Worm (Caenorhabditis elegans) whole organism, L4 larva: ENCODE measurements around the gene nspd-4.

ENCODE experiments used
- F37D6.2 ChIP-seq: sonication (generic microtip); optimal IDR thresholded peaks from 2 replicates; lab custom pipeline; 2016; ENCODE audit warnings: mild to moderate bottlenecking, missing genetic modification characterization, missing compliant biosample characterization
- F49E8.2 ChIP-seq: sonication (generic microtip); optimal IDR thresholded peaks from 2 replicates; lab custom pipeline; 2016; ENCODE audit warnings: missing compliant biosample characterization, mild to moderate bottlenecking, missing genetic modification characterization, borderline replicate concordance
- R02D3.7 ChIP-seq: fragments of 150-350 bp; sonication (generic microtip); optimal IDR thresholded peaks from 3 replicates; lab custom pipeline; 2014; ENCODE audit warnings: missing biosample characterization, missing genetic modification characterization
- Y48G9A.11 ChIP-seq: fragments of 200-800 bp; sonication (Bioruptor generic); IDR thresholded peaks from 2 replicates; pipeline ENCODE4 v1.3.6; 2022; ENCODE audit warnings: missing genetic modification reagents, missing genetic modification characterization, missing compliant biosample characterization
- Y5F2A.4 ChIP-seq: fragments of 200-800 bp; sonication (Bioruptor generic); optimal IDR thresholded peaks from 2 replicates; lab custom pipeline; 2018; ENCODE audit warnings: mild to moderate bottlenecking, missing genetic modification characterization, missing compliant biosample characterization
- ama-1 ChIP-seq: fragments of 150-350 bp; optimal IDR thresholded peaks from 2 replicates; lab custom pipeline; 2014; ENCODE audit warnings: inconsistent platforms, mixed read lengths
- ceh-32 ChIP-seq: sonication (generic microtip); optimal IDR thresholded peaks from 2 replicates; lab custom pipeline; 2016; ENCODE audit warnings: mild to moderate bottlenecking, missing genetic modification characterization, missing compliant biosample characterization; ENCODE audit not compliant: poor library complexity
- cey-2 ChIP-seq: sonication (generic microtip); optimal IDR thresholded peaks from 3 replicates; lab custom pipeline; 2017; ENCODE audit warnings: missing genetic modification characterization, mild to moderate bottlenecking, missing compliant biosample characterization, antibody characterized with exemption, borderline replicate concordance; ENCODE audit not compliant: insufficient read depth
- daf-16 ChIP-seq, 3 experiments: sonication (generic microtip); optimal IDR thresholded peaks; 2 replicates each; lab custom pipeline; 2016 to 2017; ENCODE audit warnings: missing genetic modification characterization in 3 of 3, missing genetic modification reagents in 3 of 3, mild to moderate bottlenecking in 2 of 3, missing compliant biosample characterization in 2 of 3, missing biosample characterization in 1 of 3, moderate library complexity in 1 of 3
- duxl-1 ChIP-seq: sonication (generic microtip); optimal IDR thresholded peaks from 2 replicates; lab custom pipeline; 2016; ENCODE audit warnings: mild to moderate bottlenecking, missing genetic modification characterization, moderate library complexity, missing compliant biosample characterization; ENCODE audit not compliant: poor library complexity
- dve-1 ChIP-seq: sonication (generic microtip); optimal IDR thresholded peaks from 2 replicates; lab custom pipeline; 2017; ENCODE audit warnings: antibody characterized with exemption, mild to moderate bottlenecking, missing genetic modification characterization, missing compliant biosample characterization; ENCODE audit not compliant: insufficient read depth
- egl-27 ChIP-seq: sonication (generic microtip); optimal IDR thresholded peaks from 3 replicates; lab custom pipeline; 2017; ENCODE audit warnings: missing biosample characterization, missing genetic modification reagents, missing genetic modification characterization
- fkh-10 ChIP-seq: fragments of 150-350 bp; optimal IDR thresholded peaks from 2 replicates; lab custom pipeline; 2014; ENCODE audit warnings: missing biosample characterization, missing genetic modification reagents, missing genetic modification characterization
- fos-1 ChIP-seq: fragments of 150-350 bp; optimal IDR thresholded peaks from 2 replicates; lab custom pipeline; 2014; ENCODE audit warnings: missing biosample characterization, missing genetic modification characterization
- hif-1 ChIP-seq, 2 experiments: sonication (generic microtip); optimal IDR thresholded peaks; 2 replicates each; lab custom pipeline; 2016 to 2017; ENCODE audit warnings: missing compliant biosample characterization in 2 of 2, missing genetic modification characterization in 2 of 2, missing genetic modification reagents in 2 of 2, missing genotype in 2 of 2, mild to moderate bottlenecking in 1 of 2
- hlh-11 ChIP-seq: fragments of 200-800 bp; sonication (Bioruptor generic); optimal IDR thresholded peaks from 2 replicates; lab custom pipeline; 2018; ENCODE audit warnings: mild to moderate bottlenecking, missing genetic modification characterization, missing compliant biosample characterization
- hlh-30 ChIP-seq: sonication (generic microtip); optimal IDR thresholded peaks from 2 replicates; lab custom pipeline; 2017; ENCODE audit warnings: antibody characterized with exemption, mild to moderate bottlenecking, missing genetic modification characterization, missing compliant biosample characterization; ENCODE audit not compliant: insufficient read depth
- jun-1 ChIP-seq: fragments of 150-350 bp; optimal IDR thresholded peaks from 2 replicates; lab custom pipeline; 2014; ENCODE audit warnings: missing biosample characterization, missing genetic modification reagents, missing genetic modification characterization
- lin-1 ChIP-seq: fragments of 200-800 bp; sonication (Bioruptor generic); IDR thresholded peaks from 2 replicates; pipeline ENCODE4 v1.3.6; 2022; ENCODE audit warnings: missing genetic modification reagents, missing genetic modification characterization, missing compliant biosample characterization
- lin-15B ChIP-seq: fragments of 150-350 bp; sonication (generic microtip); optimal IDR thresholded peaks from 3 replicates; lab custom pipeline; 2014; ENCODE audit warnings: missing biosample characterization, missing genetic modification characterization
- lin-38 ChIP-seq: fragments of 200-800 bp; sonication (Bioruptor generic); IDR thresholded peaks from 2 replicates; pipeline ENCODE4 v1.3.6; 2022; ENCODE audit warnings: missing genetic modification reagents, missing genetic modification characterization, missing compliant biosample characterization
- lir-3 ChIP-seq: sonication (generic microtip); optimal IDR thresholded peaks from 2 replicates; lab custom pipeline; 2016; ENCODE audit warnings: mild to moderate bottlenecking, missing genetic modification characterization, missing compliant biosample characterization
- lsy-2 ChIP-seq, 2 experiments: fragments of 150-350 bp in 1 of 2; sonication (generic microtip) in 1 of 2; optimal IDR thresholded peaks; 2 replicates each; lab custom pipeline; 2014 to 2017; ENCODE audit warnings: missing biosample characterization in 2 of 2, missing genetic modification characterization in 2 of 2
- mes-2 ChIP-seq: sonication (generic microtip); optimal IDR thresholded peaks from 2 replicates; lab custom pipeline; 2016; ENCODE audit warnings: missing genotype, mild to moderate bottlenecking, missing genetic modification characterization, missing compliant biosample characterization; ENCODE audit not compliant: poor library complexity, severe bottlenecking
- mxl-3 ChIP-seq: fragments of 200-800 bp; sonication (Bioruptor generic); optimal IDR thresholded peaks from 2 replicates; lab custom pipeline; 2018; ENCODE audit warnings: mild to moderate bottlenecking, missing genetic modification characterization, missing compliant biosample characterization
- nhr-102 ChIP-seq: sonication (generic microtip); optimal IDR thresholded peaks from 2 replicates; lab custom pipeline; 2016; ENCODE audit warnings: mild to moderate bottlenecking, missing genetic modification characterization, moderate library complexity, missing compliant biosample characterization
- nhr-11 ChIP-seq: fragments of 150-350 bp; optimal IDR thresholded peaks from 2 replicates; lab custom pipeline; 2014; ENCODE audit warnings: missing biosample characterization, missing genetic modification characterization
- nhr-25 ChIP-seq: sonication (generic microtip); optimal IDR thresholded peaks from 2 replicates; lab custom pipeline; 2017; ENCODE audit warnings: missing genetic modification characterization, mild to moderate bottlenecking, missing compliant biosample characterization, antibody characterized with exemption, moderate library complexity, borderline replicate concordance; ENCODE audit not compliant: insufficient read depth
- nhr-41 ChIP-seq: fragments of 200-800 bp; sonication (Bioruptor generic); IDR thresholded peaks from 2 replicates; pipeline ENCODE4 v1.3.6; 2022; ENCODE audit warnings: missing genetic modification reagents, missing genetic modification characterization, missing compliant biosample characterization
- nhr-42 ChIP-seq: fragments of 200-800 bp; sonication (Bioruptor generic); IDR thresholded peaks from 2 replicates; pipeline ENCODE4 v1.3.6; 2022; ENCODE audit warnings: missing genetic modification characterization, missing compliant biosample characterization
- nhr-6 ChIP-seq: fragments of 150-350 bp; optimal IDR thresholded peaks from 2 replicates; lab custom pipeline; 2014; ENCODE audit warnings: missing biosample characterization, missing genetic modification characterization
- nhr-76 ChIP-seq: fragments of 150-350 bp; optimal IDR thresholded peaks from 2 replicates; lab custom pipeline; 2014; ENCODE audit warnings: missing biosample characterization, missing genetic modification characterization
- pha-4 ChIP-seq, 2 experiments: fragments of 150-350 bp in 1 of 2; fragments of 200-800 bp in 1 of 2; sonication (Bioruptor generic) in 1 of 2; IDR thresholded peaks in 1 of 2; optimal IDR thresholded peaks in 1 of 2; 2 replicates each; pipeline versions ENCODE4 v1.3.6 to Lab custom; 2014 to 2022; ENCODE audit warnings: missing genetic modification characterization in 2 of 2, missing genetic modification reagents in 2 of 2, missing biosample characterization in 1 of 2, missing compliant biosample characterization in 1 of 2
- php-3 ChIP-seq: fragments of 200-800 bp; sonication (Bioruptor generic); IDR thresholded peaks from 2 replicates; pipeline ENCODE4 v1.3.6; 2022; ENCODE audit warnings: missing genetic modification reagents, missing genetic modification characterization, missing compliant biosample characterization
- pqm-1 ChIP-seq: sonication (generic microtip); optimal IDR thresholded peaks from 2 replicates; lab custom pipeline; 2017; ENCODE audit warnings: missing biosample characterization, missing genetic modification characterization
- spr-3 ChIP-seq: fragments of 200-800 bp; sonication (Bioruptor generic); optimal IDR thresholded peaks from 2 replicates; lab custom pipeline; 2018; ENCODE audit warnings: mild to moderate bottlenecking, missing genetic modification characterization, missing compliant biosample characterization
- tra-1 ChIP-seq: fragments of 200-800 bp; sonication (Bioruptor generic); IDR thresholded peaks from 2 replicates; pipeline ENCODE4 v1.3.6; 2022; ENCODE audit warnings: missing genetic modification reagents, missing genetic modification characterization, missing compliant biosample characterization
- vab-7 ChIP-seq: fragments of 200-800 bp; sonication (Bioruptor generic); IDR thresholded peaks from 2 replicates; pipeline ENCODE4 v1.3.6; 2022; ENCODE audit warnings: missing genetic modification reagents, missing genetic modification characterization, missing compliant biosample characterization
- zag-1 ChIP-seq: fragments of 150-350 bp; optimal IDR thresholded peaks from 2 replicates; lab custom pipeline; 2014; ENCODE audit warnings: missing biosample characterization, missing genetic modification characterization
- zfp-2 ChIP-seq: sonication (generic microtip); optimal IDR thresholded peaks from 2 replicates; lab custom pipeline; 2016; ENCODE audit warnings: mild to moderate bottlenecking, missing genetic modification characterization, missing compliant biosample characterization
- zfp-3 ChIP-seq: fragments of 200-800 bp; sonication (Bioruptor generic); conservative IDR thresholded peaks from 2 replicates; pipeline ENCODE4 v1.3.6; 2022; ENCODE audit warnings: missing genetic modification reagents, missing genetic modification characterization, missing compliant biosample characterization
- zip-2 ChIP-seq: fragments of 150-350 bp; optimal IDR thresholded peaks from 2 replicates; lab custom pipeline; 2014; ENCODE audit warnings: missing biosample characterization, missing genetic modification characterization
- ztf-11 ChIP-seq: fragments of 150-350 bp; optimal IDR thresholded peaks from 2 replicates; lab custom pipeline; 2014; ENCODE audit warnings: missing biosample characterization, missing genetic modification characterization

nspd-4 gene

ce11 chrII:4885976-4886375, 43.6 kb downstream of the nspd-4 start, which contains the start of gene R05F9.7:
TSS of gene R05F9.7 (plus strand) at chrII:4886276.
- no peak for TF ChIP-seq Y48G9A.11 (GFP tag; lab: Robert Waterston, UW)
- no peak for TF ChIP-seq mxl-3 (GFP tag; lab: Kevin White, UChicago)
- TF ChIP-seq F37D6.2: no peak
- TF ChIP-seq daf-16 (GFP tag; optimal IDR thresholded peaks at IDR 0.05; lab: Kevin White, UChicago): no peak
- TF ChIP-seq daf-16 (tag; optimal IDR thresholded peaks at IDR 0.05; lab: Kevin White, UChicago): no peak
- no peak for TF ChIP-seq fos-1 (tag; lab: Kevin White, UChicago)
- no peak for TF ChIP-seq nhr-42 (GFP tag; lab: Robert Waterston, UW)
- no peak for TF ChIP-seq zag-1 (tag; lab: Kevin White, UChicago)
- no peak for TF ChIP-seq Y5F2A.4 (GFP tag; lab: Kevin White, UChicago)
- TF ChIP-seq R02D3.7 (tag; lab: Kevin White, UChicago): no peak
- no peak for TF ChIP-seq duxl-1
- no peak for TF ChIP-seq egl-27 (tag; lab: Kevin White, UChicago)
- no peak for TF ChIP-seq lin-1 (GFP tag; lab: Robert Waterston, UW)

ce11 chrII:4888527-4889487, 46.4 kb downstream of the nspd-4 start, which contains the start of gene pgm-1:
TSS of gene pgm-1 (plus strand) at chrII:4889437.
- TF ChIP-seq nhr-6 (tag; lab: Kevin White, UChicago) (no peak), zfp-3 (GFP tag; lab: Robert Waterston, UW) (no peak), ztf-11 (no peak), lin-38 (GFP tag; lab: Robert Waterston, UW) (no peak), nhr-42 (GFP tag; lab: Robert Waterston, UW) (no peak), zfp-2 (tag; lab: Kevin White, UChicago) (no peak), ceh-32 (tag; lab: Kevin White, UChicago) (no peak), pqm-1 (no peak), zip-2 (tag; lab: Kevin White, UChicago) (no peak), ama-1 (lab: Kevin White, UChicago) (peak; percentile 56), zag-1 (tag; lab: Kevin White, UChicago) (no peak), lsy-2 (tag; optimal IDR thresholded peaks at IDR 0.05; lab: Kevin White, UChicago) (peak in 1 of 2 experiments; percentile 44), nhr-41 (GFP tag; lab: Robert Waterston, UW) (no peak), vab-7 (GFP tag; lab: Robert Waterston, UW) (no peak), pha-4 (GFP tag; IDR thresholded peaks at IDR 0.05; lab: Robert Waterston, UW) (0 out of 2 replicates have a peak, but pooled peaks have one; percentile 11), pha-4 (tag; optimal IDR thresholded peaks at IDR 0.05; lab: Kevin White, UChicago) (no peak), fkh-10 (GFP tag; lab: Kevin White, UChicago) (no peak), jun-1 (tag; lab: Kevin White, UChicago) (no peak), hif-1 (tag; optimal IDR thresholded peaks at IDR 0.05; lab: Kevin White, UChicago) (peak in 1 of 2 experiments; percentile 72), lir-3 (tag; lab: Kevin White, UChicago) (no peak), dve-1 (tag; lab: Kevin White, UChicago) (peak; percentile 4), mxl-3 (GFP tag; lab: Kevin White, UChicago) (no peak), tra-1 (GFP tag; lab: Robert Waterston, UW) (0 out of 2 replicates have a peak, but pooled peaks have one; percentile 29), nhr-25 (tag; lab: Kevin White, UChicago) (no peak), nhr-11 (peak; percentile 61), spr-3 (GFP tag; lab: Kevin White, UChicago) (no peak), nhr-76 (no peak), php-3 (GFP tag; lab: Robert Waterston, UW) (no peak), hlh-11 (tag; lab: Kevin White, UChicago) (peak; percentile 72), F49E8.2 (no peak), hlh-30 (tag; lab: Kevin White, UChicago) (no peak), cey-2 (no peak), mes-2 (tag; lab: Kevin White, UChicago) (no peak), lin-15B (tag; lab: Kevin White, UChicago) (no peak), nhr-102 (no peak), daf-16 (GFP tag; optimal IDR thresholded peaks at IDR 0.05; lab: Kevin White, UChicago) (peak in 1 of 2 experiments; percentile 64), daf-16 (tag; optimal IDR thresholded peaks at IDR 0.05; lab: Kevin White, UChicago) (peak; percentile 43)
